Worm (Caenorhabditis elegans) whole organism, L4 larva: ENCODE measurements around the gene C34C12.12.

Experiments used
- F44E2.7 ChIP-seq: fragments of 200-800 bp; sonication (Bioruptor generic); IDR thresholded peaks from 2 replicates; pipeline ENCODE4 v2.1.2; 2022; ENCODE audit warnings: missing genetic modification characterization, missing compliant biosample characterization
- ZK546.5 ChIP-seq, 2 experiments: sonication (generic microtip); optimal IDR thresholded peaks; 2 replicates each; lab custom pipeline; 2017; ENCODE audit warnings: missing biosample characterization in 2 of 2, missing genetic modification characterization in 2 of 2
- daf-12 ChIP-seq: fragments of 150-350 bp; optimal IDR thresholded peaks from 2 replicates; lab custom pipeline; 2014; ENCODE audit warnings: missing biosample characterization, missing genetic modification reagents, missing genetic modification characterization
- daf-16 ChIP-seq, 3 experiments: sonication (generic microtip); optimal IDR thresholded peaks; 2 replicates each; lab custom pipeline; 2016 to 2017; ENCODE audit warnings: missing genetic modification characterization in 3 of 3, missing genetic modification reagents in 3 of 3, mild to moderate bottlenecking in 2 of 3, missing compliant biosample characterization in 2 of 3, missing biosample characterization in 1 of 3, moderate library complexity in 1 of 3
- dmd-9 ChIP-seq: fragments of 200-800 bp; sonication (Bioruptor generic); IDR thresholded peaks from 2 replicates; pipeline ENCODE4 v1.3.6; 2022; ENCODE audit warnings: missing genetic modification reagents, missing genetic modification characterization, missing compliant biosample characterization
- dpl-1 ChIP-seq: fragments of 150-350 bp; optimal IDR thresholded peaks from 2 replicates; lab custom pipeline; 2014; ENCODE audit warnings: missing biosample characterization, missing genetic modification reagents, missing genetic modification characterization
- lin-15B ChIP-seq: fragments of 150-350 bp; sonication (generic microtip); optimal IDR thresholded peaks from 3 replicates; lab custom pipeline; 2014; ENCODE audit warnings: missing biosample characterization, missing genetic modification characterization
- lsy-2 ChIP-seq, 2 experiments: fragments of 150-350 bp in 1 of 2; sonication (generic microtip) in 1 of 2; optimal IDR thresholded peaks; 2 replicates each; lab custom pipeline; 2014 to 2017; ENCODE audit warnings: missing biosample characterization in 2 of 2, missing genetic modification characterization in 2 of 2
- nhr-76 ChIP-seq: fragments of 150-350 bp; optimal IDR thresholded peaks from 2 replicates; lab custom pipeline; 2014; ENCODE audit warnings: missing biosample characterization, missing genetic modification characterization
- php-3 ChIP-seq: fragments of 200-800 bp; sonication (Bioruptor generic); IDR thresholded peaks from 2 replicates; pipeline ENCODE4 v1.3.6; 2022; ENCODE audit warnings: missing genetic modification reagents, missing genetic modification characterization, missing compliant biosample characterization
- skn-1 ChIP-seq: fragments of 150-350 bp; optimal IDR thresholded peaks from 2 replicates; lab custom pipeline; 2014; ENCODE audit warnings: missing biosample characterization, missing genetic modification characterization
- snpc-4 ChIP-seq: fragments of 150-350 bp; optimal IDR thresholded peaks from 2 replicates; lab custom pipeline; 2014; ENCODE audit warnings: missing biosample characterization, missing genetic modification characterization
- unc-130 ChIP-seq: sonication (generic microtip); optimal IDR thresholded peaks from 2 replicates; lab custom pipeline; 2016; ENCODE audit warnings: missing genetic modification reagents, missing genetic modification characterization, missing compliant biosample characterization
- zfp-2 ChIP-seq: sonication (generic microtip); optimal IDR thresholded peaks from 2 replicates; lab custom pipeline; 2016; ENCODE audit warnings: mild to moderate bottlenecking, missing genetic modification characterization, missing compliant biosample characterization

DNA sequence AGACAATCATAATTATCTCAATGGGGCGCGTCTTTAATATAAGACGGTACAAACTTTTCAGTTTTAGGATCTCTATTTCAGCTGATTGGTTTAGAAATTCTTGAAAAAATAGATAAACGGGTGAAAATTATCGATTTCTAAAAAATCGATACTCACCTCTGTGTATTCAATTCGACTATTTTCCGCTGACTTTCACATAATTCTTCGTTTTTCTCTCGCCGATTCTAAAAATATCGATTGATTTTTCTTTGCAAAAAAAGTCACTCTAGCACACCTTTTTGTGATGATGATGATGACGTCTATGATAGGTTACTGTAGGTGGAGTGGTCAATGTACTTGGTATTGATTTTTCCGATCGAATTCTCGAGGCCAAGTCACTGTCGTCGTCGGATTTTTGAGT is 23.2 kb upstream of the C34C12.12 start:
- no peak for TF ChIP-seq skn-1 (tag; lab: Kevin White, UChicago)
- no peak for TF ChIP-seq ZK546.5 (tag; optimal IDR thresholded peaks at IDR 0.05; lab: Kevin White, UChicago)
- TF ChIP-seq F44E2.7 (GFP tag; lab: Robert Waterston, UW): no peak
- TF ChIP-seq zfp-2 (tag; lab: Kevin White, UChicago): no peak
- no peak for TF ChIP-seq snpc-4 (tag; lab: Kevin White, UChicago)
- TF ChIP-seq dpl-1 (GFP tag; lab: Kevin White, UChicago): no peak
- no peak for TF ChIP-seq lin-15B (tag; lab: Kevin White, UChicago)
- no peak for TF ChIP-seq daf-12
- no peak for TF ChIP-seq daf-16 (GFP tag; optimal IDR thresholded peaks at IDR 0.05; lab: Kevin White, UChicago)
- no peak for TF ChIP-seq daf-16 (tag; optimal IDR thresholded peaks at IDR 0.05; lab: Kevin White, UChicago)
- no peak for TF ChIP-seq nhr-76
- no peak for TF ChIP-seq lsy-2 (tag; optimal IDR thresholded peaks at IDR 0.05; lab: Kevin White, UChicago)
- no peak for TF ChIP-seq dmd-9
- TF ChIP-seq unc-130 (GFP tag; lab: Kevin White, UChicago): no peak
- no peak for TF ChIP-seq php-3 (GFP tag; lab: Robert Waterston, UW)
